Fruit fly (Drosophila melanogaster): ENCODE results near the gene Brd8.

Brd8 gene

DNA sequence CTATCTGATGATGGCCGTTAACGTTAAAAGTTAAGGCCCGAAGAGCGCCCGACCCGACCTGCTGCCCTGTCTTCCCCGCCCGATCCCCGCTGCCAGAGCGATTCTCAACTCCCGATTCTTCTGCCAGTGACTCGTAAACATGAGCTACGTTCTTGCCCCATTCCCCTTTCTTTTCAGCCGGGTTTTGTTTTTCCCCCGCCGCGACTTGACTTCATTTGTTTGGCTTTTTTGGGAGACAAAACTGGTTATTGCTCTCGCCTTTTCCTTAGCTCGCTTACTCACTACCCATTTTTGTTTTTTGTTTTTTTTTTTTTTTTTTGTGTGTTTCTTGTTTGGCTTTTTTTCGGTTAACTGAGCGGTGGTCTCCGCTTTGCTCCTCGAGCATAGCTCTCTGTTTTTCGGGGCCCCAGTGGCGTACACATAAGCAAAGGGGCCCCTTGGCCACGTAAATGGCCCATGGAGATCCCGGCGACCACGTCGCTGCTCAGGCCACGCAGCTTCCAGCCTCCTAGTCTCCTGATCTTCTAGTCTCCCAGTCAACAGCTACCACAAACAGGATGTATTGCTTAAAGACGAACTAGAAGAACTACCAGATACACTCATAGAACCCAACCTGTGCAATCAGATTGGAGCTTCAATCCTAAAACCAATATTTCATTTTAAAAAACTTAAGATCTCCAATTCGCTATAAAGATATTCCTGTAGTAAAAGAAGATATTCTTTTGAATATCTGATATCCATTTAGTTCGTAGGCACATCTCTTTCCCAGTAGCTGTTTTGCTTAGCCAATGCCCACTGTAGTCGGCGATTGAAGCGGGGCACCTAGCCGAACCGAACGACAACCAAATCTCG, 12.5 kb upstream of the Brd8 start (continued):
- TF ChIP-seq dysf (GFP tag; IDR thresholded peaks at IDR 0.05) (no peak), Adf1 (GFP tag; IDR thresholded peaks at IDR 0.05) (no peak), z (GFP tag; IDR thresholded peaks at IDR 0.05) (no peak), her (GFP tag; optimal IDR thresholded peaks at IDR 0.05) (no peak), amos (GFP tag; IDR thresholded peaks at IDR 0.05; ENCODE audit: partially characterized antibody) (no peak), danr (GFP tag; IDR thresholded peaks at IDR 0.05) (no peak), CG1792 (GFP tag; optimal IDR thresholded peaks at IDR 0.05) (no peak), CG10959 (GFP tag; IDR thresholded peaks at IDR 0.05) (no peak), kah (GFP tag; optimal IDR thresholded peaks at IDR 0.05) (no peak), CG2202 (tag; optimal IDR thresholded peaks at IDR 0.05) (no peak), gce (GFP tag; IDR thresholded peaks at IDR 0.05) (no peak), vfl (GFP tag; optimal IDR thresholded peaks at IDR 0.05) (no peak), NC2α (GFP tag; optimal IDR thresholded peaks at IDR 0.05) (no peak), CG31441 (GFP tag; IDR thresholded peaks at IDR 0.05) (peak; percentile 48), stc (GFP tag; IDR thresholded peaks at IDR 0.05) (no peak), Eip74EF (GFP tag; optimal IDR thresholded peaks at IDR 0.05) (no peak), org-1 (GFP tag; optimal IDR thresholded peaks at IDR 0.05) (no peak), caup (GFP tag; optimal IDR thresholded peaks at IDR 0.05; ENCODE audit: severe bottlenecking) (no peak), fd3F (GFP tag; optimal IDR thresholded peaks at IDR 0.05) (no peak), dati (GFP tag; IDR thresholded peaks at IDR 0.05) (no peak), klu (GFP tag; IDR thresholded peaks at IDR 0.05) (no peak), sisA (GFP tag; IDR thresholded peaks at IDR 0.05) (no peak), CG16813 (GFP tag; IDR thresholded peaks at IDR 0.05; ENCODE audit: partially characterized antibody) (no peak), Mrtf (GFP tag; IDR thresholded peaks at IDR 0.05) (no peak), chn (GFP tag; optimal IDR thresholded peaks at IDR 0.05) (no peak), tll (GFP tag; optimal IDR thresholded peaks at IDR 0.05) (no peak)

DNA sequence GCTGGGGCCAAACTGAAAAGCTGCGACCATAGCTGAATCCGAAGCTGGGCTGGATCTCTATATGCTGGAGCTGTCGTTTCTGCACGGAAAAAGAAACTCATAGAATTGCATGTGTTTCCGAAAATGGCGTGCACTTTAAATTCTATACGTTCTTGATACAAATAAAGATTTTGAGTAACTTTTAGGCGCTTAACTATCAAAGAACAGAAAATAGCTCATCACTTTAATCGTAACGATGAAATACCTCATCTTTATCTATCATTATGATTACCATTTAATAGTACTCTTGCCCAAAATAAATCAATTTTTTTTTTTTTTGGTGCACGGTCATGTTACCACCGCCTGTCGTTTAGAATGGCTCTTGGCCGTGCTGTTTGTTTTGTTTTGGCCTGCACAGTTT, 11.6 kb upstream of the Brd8 start:
- TF ChIP-seq bsh (GFP tag; optimal IDR thresholded peaks at IDR 0.05) (peak in 1 of 2 experiments; percentile 41), Drgx (GFP tag; IDR thresholded peaks at IDR 0.05) (peak; percentile 40; the same call in 1 of the 2 replicates), sc (optimal IDR thresholded peaks at IDR 0.05) (no peak), sc (GFP tag; optimal IDR thresholded peaks at IDR 0.05) (no peak)

DNA sequence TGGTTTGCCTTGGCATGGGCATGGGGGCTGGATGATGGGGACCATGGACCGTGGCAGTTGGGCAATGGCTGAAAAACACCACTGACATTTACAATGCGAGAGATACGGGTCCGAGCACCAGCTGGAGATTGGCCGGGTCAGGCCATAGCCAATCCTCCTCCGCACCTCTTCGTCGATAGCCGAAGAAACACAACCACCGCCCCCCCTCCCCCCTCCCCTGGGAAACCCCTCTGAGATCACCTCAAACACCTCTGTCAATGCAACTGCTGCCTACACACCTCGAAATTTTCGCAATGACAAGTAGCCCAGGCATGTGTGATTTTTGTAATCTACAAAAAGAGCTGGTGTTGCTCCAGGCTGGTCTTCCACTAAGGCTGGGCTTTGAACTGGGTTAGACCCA, 10.8 kb upstream of the Brd8 start:
- TF ChIP-seq sr (GFP tag; IDR thresholded peaks at IDR 0.05), result 0 out of 3 replicates have a peak, but pooled peaks have one; percentile 20
- no peak for TF ChIP-seq CG13424 (tag; optimal IDR thresholded peaks at IDR 0.05)
- no peak for TF ChIP-seq CG14014 (GFP tag; IDR thresholded peaks at IDR 0.05)
- TF ChIP-seq twi (tag; optimal IDR thresholded peaks at IDR 0.05), result no peak
- TF ChIP-seq CG6689 (GFP tag; IDR thresholded peaks at IDR 0.05), result no peak
- no peak for TF ChIP-seq CG3163 (GFP tag; optimal IDR thresholded peaks at IDR 0.05)
- peak; percentile 87 for TF ChIP-seq Hr39 (optimal IDR thresholded peaks at IDR 0.05)
- peak; percentile 31; the same call in 1 of the 2 replicates for TF ChIP-seq crol (GFP tag; IDR thresholded peaks at IDR 0.05)
- TF ChIP-seq sim (GFP tag; IDR thresholded peaks at IDR 0.05), result no peak
- no peak for TF ChIP-seq Ets97D (GFP tag; optimal IDR thresholded peaks at IDR 0.05)
- no peak for TF ChIP-seq unpg (GFP tag; optimal IDR thresholded peaks at IDR 0.05)
- TF ChIP-seq z (GFP tag; IDR thresholded peaks at IDR 0.05), result no peak
